Fruit fly (Drosophila melanogaster) whole organism, pupa: ENCODE data around the gene CG6290.

Experiments used
- CG10348 ChIP-seq: fragments of 200-800 bp; sonication (Bioruptor generic); IDR thresholded peaks from 2 replicates; pipeline ENCODE4 v1.3.6; 2022; ENCODE audit warnings: missing biosample characterization, missing genetic modification characterization
- CG12605 ChIP-seq: fragments of 200-800 bp; sonication (Bioruptor generic); IDR thresholded peaks from 2 replicates; pipeline ENCODE4 v1.3.6; 2022; ENCODE audit warnings: missing biosample characterization, missing genetic modification characterization
- CG13204 ChIP-seq: fragments of 200-800 bp; sonication (Bioruptor generic); optimal IDR thresholded peaks from 2 replicates; lab custom pipeline; 2018; ENCODE audit warnings: missing biosample characterization, mild to moderate bottlenecking, missing genetic modification characterization, moderate library complexity
- CG14655 ChIP-seq: fragments of 200-800 bp; sonication (Bioruptor generic); optimal IDR thresholded peaks from 3 replicates; lab custom pipeline; 2017; ENCODE audit warnings: mild to moderate bottlenecking, missing biosample characterization, missing genetic modification reagents, missing genetic modification characterization
- CG15710 ChIP-seq: fragments of 200-800 bp; sonication (Bioruptor generic); optimal IDR thresholded peaks from 2 replicates; lab custom pipeline; 2018; ENCODE audit warnings: missing biosample characterization, mild to moderate bottlenecking, missing genetic modification characterization, moderate library complexity
- CG17806 ChIP-seq: fragments of 200-800 bp; sonication (Bioruptor generic); optimal IDR thresholded peaks from 2 replicates; lab custom pipeline; 2018; ENCODE audit warnings: missing biosample characterization, mild to moderate bottlenecking, missing genetic modification characterization, moderate library complexity
- CG32121 ChIP-seq: fragments of 200-800 bp; sonication (Bioruptor generic); IDR thresholded peaks from 2 replicates; pipeline ENCODE4 v1.3.6; 2022; ENCODE audit warnings: missing biosample characterization, missing genetic modification characterization
- CG34367 ChIP-seq: fragments of 200-800 bp; sonication (Bioruptor generic); optimal IDR thresholded peaks from 2 replicates; lab custom pipeline; 2018; ENCODE audit warnings: missing biosample characterization, mild to moderate bottlenecking, missing genetic modification characterization
- CG4496 ChIP-seq: fragments of 200-800 bp; sonication (Bioruptor generic); IDR thresholded peaks from 3 replicates; pipeline ENCODE4 v1.3.6; 2022; ENCODE audit warnings: missing biosample characterization, missing genetic modification characterization
- CG8159 ChIP-seq: fragments of 200-800 bp; sonication (Bioruptor generic); optimal IDR thresholded peaks from 3 replicates; lab custom pipeline; 2018; ENCODE audit warnings: missing biosample characterization, mild to moderate bottlenecking, missing genetic modification characterization, moderate library complexity
- CG8301 ChIP-seq: fragments of 200-800 bp; sonication (Bioruptor generic); optimal IDR thresholded peaks from 2 replicates; lab custom pipeline; 2018; ENCODE audit warnings: missing biosample characterization, mild to moderate bottlenecking, missing genetic modification characterization
- CG9948 ChIP-seq: fragments of 200-800 bp; sonication (Bioruptor generic); optimal IDR thresholded peaks from 2 replicates; lab custom pipeline; 2018; ENCODE audit warnings: missing biosample characterization, mild to moderate bottlenecking, missing genetic modification characterization, moderate library complexity
- D1 ChIP-seq: fragments of 200-800 bp; sonication (Bioruptor generic); optimal IDR thresholded peaks from 2 replicates; lab custom pipeline; 2018; ENCODE audit warnings: missing biosample characterization, mild to moderate bottlenecking, missing genetic modification characterization, moderate library complexity
- EcR ChIP-seq: fragments of 200-800 bp; sonication (Bioruptor generic); optimal IDR thresholded peaks from 3 replicates; lab custom pipeline; 2019; ENCODE audit warnings: missing biosample characterization, missing genetic modification characterization, mild to moderate bottlenecking, moderate library complexity, missing genetic modification reagents
- Ets98B ChIP-seq: fragments of 200-800 bp; sonication (Bioruptor generic); IDR thresholded peaks from 2 replicates; pipeline ENCODE4 v1.3.6; 2022; ENCODE audit warnings: missing biosample characterization, missing genetic modification characterization
- Pif1A ChIP-seq: fragments of 200-800 bp; sonication (Bioruptor generic); optimal IDR thresholded peaks from 3 replicates; lab custom pipeline; 2016; ENCODE audit warnings: missing biosample characterization, missing genetic modification characterization
- Snoo ChIP-seq: fragments of 200-800 bp; sonication (Bioruptor generic); optimal IDR thresholded peaks from 3 replicates; lab custom pipeline; 2017; ENCODE audit warnings: missing biosample characterization, mild to moderate bottlenecking, missing genetic modification characterization, inconsistent platforms
- fd96Ca ChIP-seq: fragments of 200-800 bp; sonication (Bioruptor generic); IDR thresholded peaks from 3 replicates; pipeline ENCODE4 v1.3.6; 2022; ENCODE audit warnings: missing biosample characterization, missing genetic modification characterization
- gl ChIP-seq: fragments of 200-800 bp; sonication (Bioruptor generic); optimal IDR thresholded peaks from 2 replicates; lab custom pipeline; 2018; ENCODE audit warnings: missing biosample characterization, mild to moderate bottlenecking, missing genetic modification characterization
- rn ChIP-seq: fragments of 200-800 bp; sonication (Bioruptor generic); IDR thresholded peaks from 2 replicates; pipeline ENCODE4 v1.3.6; 2022; ENCODE audit warnings: missing biosample characterization, missing genetic modification characterization

The CG6290 gene

DNA sequence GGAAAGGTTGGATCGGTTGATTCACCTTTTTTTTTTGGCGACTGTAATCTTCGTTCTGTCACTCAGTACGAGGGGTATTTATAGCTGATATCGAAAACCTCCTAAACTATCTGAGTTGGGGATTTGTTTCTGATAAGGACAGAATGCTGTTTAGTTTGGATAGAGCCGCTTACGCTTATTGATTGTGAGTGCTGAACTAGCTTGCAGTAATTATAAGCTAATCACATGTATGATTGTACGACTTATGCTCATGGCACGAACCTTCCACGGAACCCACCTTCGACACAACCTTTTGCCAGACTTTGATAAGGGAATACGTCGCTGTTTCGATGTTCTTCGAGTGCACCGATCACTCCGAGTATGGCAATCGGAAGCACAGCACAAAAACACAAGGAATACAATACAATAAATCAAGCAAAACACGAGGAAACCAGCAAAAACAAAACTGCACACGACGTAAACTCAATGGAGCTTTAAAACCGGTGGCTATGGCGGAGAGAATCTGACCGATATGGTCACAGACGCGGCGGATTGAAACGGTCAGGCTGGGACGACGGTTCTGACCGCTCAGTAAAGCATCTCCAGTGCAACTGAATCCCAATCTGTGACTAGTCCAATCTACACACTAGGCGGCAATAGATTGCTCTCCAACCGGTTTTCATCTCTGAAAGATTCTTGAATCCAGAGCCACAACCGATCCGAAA is 49.2 kb downstream of the CG6290 start, which contains the start of gene psh:
psh (minus strand) TSS at position 566 of the 704 bp plus-strand sequence.
- TF ChIP-seq Snoo, result no peak
- TF ChIP-seq CG8301 (tag; lab: Kevin White, UChicago), result no peak
- no peak for TF ChIP-seq Pif1A (GFP tag; lab: Kevin White, UChicago)
- TF ChIP-seq CG14655 (GFP tag; lab: Kevin White, UChicago), result peak; percentile 35
- no peak for TF ChIP-seq D1 (tag; lab: Kevin White, UChicago)
- TF ChIP-seq gl, result no peak
- TF ChIP-seq CG13204 (GFP tag; lab: Kevin White, UChicago), result peak; percentile 25
- no peak for TF ChIP-seq CG10348 (GFP tag; lab: Robert Waterston, UW)
- TF ChIP-seq rn (GFP tag; lab: Robert Waterston, UW), result no peak
- no peak for TF ChIP-seq CG9948 (tag; lab: Kevin White, UChicago)
- TF ChIP-seq CG34367 (tag; lab: Kevin White, UChicago), result no peak
- no peak for TF ChIP-seq CG4496 (GFP tag; lab: Robert Waterston, UW)
- 0 out of 2 replicates have a peak, but pooled peaks have one; percentile 21 for TF ChIP-seq CG12605 (GFP tag; lab: Robert Waterston, UW)
- no peak for TF ChIP-seq CG15710 (tag; lab: Kevin White, UChicago)
- TF ChIP-seq fd96Ca (GFP tag; lab: Robert Waterston, UW), result peak; percentile 41; the same call in 1 of the 3 replicates
- TF ChIP-seq Ets98B (GFP tag; lab: Robert Waterston, UW), result peak; percentile 7; the same call in 1 of the 2 replicates
- no peak for TF ChIP-seq CG17806 (tag; lab: Kevin White, UChicago)
- TF ChIP-seq CG32121 (GFP tag; lab: Robert Waterston, UW), result no peak
- TF ChIP-seq CG8159 (tag; lab: Kevin White, UChicago), result peak; percentile 23
- peak; percentile 64 for TF ChIP-seq EcR
